Worm (Caenorhabditis elegans): ENCODE measurements around the gene col-43.

DNA sequence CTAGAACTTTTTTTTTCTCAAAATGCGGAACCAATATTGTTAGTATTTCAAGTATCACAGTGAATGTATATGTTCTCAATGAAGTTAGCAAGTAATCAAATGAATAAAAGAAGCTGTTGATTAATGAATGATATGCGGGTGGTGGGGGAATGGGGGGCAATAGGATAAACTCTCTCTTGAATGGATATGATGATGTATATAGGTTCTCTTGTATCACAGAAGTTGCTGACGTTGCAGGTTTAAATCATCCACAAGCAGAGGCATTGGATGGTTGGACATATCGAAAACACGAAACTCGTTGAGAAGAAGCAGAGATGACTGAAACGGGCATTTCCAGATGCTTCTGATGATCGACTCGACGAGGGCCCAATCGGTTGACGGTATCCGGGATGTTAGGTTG is 11.1 kb downstream of the col-43 start:
- TF ChIP-seq ama-1 (optimal IDR thresholded peaks at IDR 0.05): peak; percentile 57
- 0 out of 2 replicates have a peak, but pooled peaks have one; percentile 28 for TF ChIP-seq sea-1 (GFP tag; conservative IDR thresholded peaks at IDR 0.05)
- TF ChIP-seq hnd-1 (tag; optimal IDR thresholded peaks at IDR 0.05): no peak
- no peak for TF ChIP-seq tra-4 (tag; optimal IDR thresholded peaks at IDR 0.05)
- TF ChIP-seq tbx-37 (GFP tag; conservative IDR thresholded peaks at IDR 0.05): no peak
- TF ChIP-seq ceh-13 (GFP tag; optimal IDR thresholded peaks at IDR 0.05): no peak
- TF ChIP-seq ceh-36 (tag; optimal IDR thresholded peaks at IDR 0.05): no peak
- TF ChIP-seq flt-1 (GFP tag; IDR thresholded peaks at IDR 0.05): no peak
- TF ChIP-seq aly-1 (tag; optimal IDR thresholded peaks at IDR 0.05): no peak
